Fruit fly (Drosophila melanogaster) whole organism, pupa: ENCODE data around the gene Pcyt2.

Experiments
- CG10348 ChIP-seq: fragments of 200-800 bp; sonication (Bioruptor generic); IDR thresholded peaks from 2 replicates; pipeline ENCODE4 v1.3.6; 2022; ENCODE audit warnings: missing biosample characterization, missing genetic modification characterization
- CG12605 ChIP-seq: fragments of 200-800 bp; sonication (Bioruptor generic); IDR thresholded peaks from 2 replicates; pipeline ENCODE4 v1.3.6; 2022; ENCODE audit warnings: missing biosample characterization, missing genetic modification characterization
- CG13204 ChIP-seq: fragments of 200-800 bp; sonication (Bioruptor generic); optimal IDR thresholded peaks from 2 replicates; lab custom pipeline; 2018; ENCODE audit warnings: missing biosample characterization, mild to moderate bottlenecking, missing genetic modification characterization, moderate library complexity
- CG14655 ChIP-seq: fragments of 200-800 bp; sonication (Bioruptor generic); optimal IDR thresholded peaks from 3 replicates; lab custom pipeline; 2017; ENCODE audit warnings: mild to moderate bottlenecking, missing biosample characterization, missing genetic modification reagents, missing genetic modification characterization
- CG15710 ChIP-seq: fragments of 200-800 bp; sonication (Bioruptor generic); optimal IDR thresholded peaks from 2 replicates; lab custom pipeline; 2018; ENCODE audit warnings: missing biosample characterization, mild to moderate bottlenecking, missing genetic modification characterization, moderate library complexity
- CG17806 ChIP-seq: fragments of 200-800 bp; sonication (Bioruptor generic); optimal IDR thresholded peaks from 2 replicates; lab custom pipeline; 2018; ENCODE audit warnings: missing biosample characterization, mild to moderate bottlenecking, missing genetic modification characterization, moderate library complexity
- CG32121 ChIP-seq: fragments of 200-800 bp; sonication (Bioruptor generic); IDR thresholded peaks from 2 replicates; pipeline ENCODE4 v1.3.6; 2022; ENCODE audit warnings: missing biosample characterization, missing genetic modification characterization
- CG34367 ChIP-seq: fragments of 200-800 bp; sonication (Bioruptor generic); optimal IDR thresholded peaks from 2 replicates; lab custom pipeline; 2018; ENCODE audit warnings: missing biosample characterization, mild to moderate bottlenecking, missing genetic modification characterization
- CG4496 ChIP-seq: fragments of 200-800 bp; sonication (Bioruptor generic); IDR thresholded peaks from 3 replicates; pipeline ENCODE4 v1.3.6; 2022; ENCODE audit warnings: missing biosample characterization, missing genetic modification characterization
- CG8159 ChIP-seq: fragments of 200-800 bp; sonication (Bioruptor generic); optimal IDR thresholded peaks from 3 replicates; lab custom pipeline; 2018; ENCODE audit warnings: missing biosample characterization, mild to moderate bottlenecking, missing genetic modification characterization, moderate library complexity
- CG8301 ChIP-seq: fragments of 200-800 bp; sonication (Bioruptor generic); optimal IDR thresholded peaks from 2 replicates; lab custom pipeline; 2018; ENCODE audit warnings: missing biosample characterization, mild to moderate bottlenecking, missing genetic modification characterization
- CG9948 ChIP-seq: fragments of 200-800 bp; sonication (Bioruptor generic); optimal IDR thresholded peaks from 2 replicates; lab custom pipeline; 2018; ENCODE audit warnings: missing biosample characterization, mild to moderate bottlenecking, missing genetic modification characterization, moderate library complexity
- D1 ChIP-seq: fragments of 200-800 bp; sonication (Bioruptor generic); optimal IDR thresholded peaks from 2 replicates; lab custom pipeline; 2018; ENCODE audit warnings: missing biosample characterization, mild to moderate bottlenecking, missing genetic modification characterization, moderate library complexity
- EcR ChIP-seq: fragments of 200-800 bp; sonication (Bioruptor generic); optimal IDR thresholded peaks from 3 replicates; lab custom pipeline; 2019; ENCODE audit warnings: missing biosample characterization, missing genetic modification characterization, mild to moderate bottlenecking, moderate library complexity, missing genetic modification reagents
- Ets98B ChIP-seq: fragments of 200-800 bp; sonication (Bioruptor generic); IDR thresholded peaks from 2 replicates; pipeline ENCODE4 v1.3.6; 2022; ENCODE audit warnings: missing biosample characterization, missing genetic modification characterization
- Pif1A ChIP-seq: fragments of 200-800 bp; sonication (Bioruptor generic); optimal IDR thresholded peaks from 3 replicates; lab custom pipeline; 2016; ENCODE audit warnings: missing biosample characterization, missing genetic modification characterization
- Pif1B ChIP-seq: fragments of 200-800 bp; sonication (Bioruptor generic); optimal IDR thresholded peaks from 3 replicates; lab custom pipeline; 2016; ENCODE audit warnings: missing biosample characterization, missing genetic modification characterization
- Snoo ChIP-seq: fragments of 200-800 bp; sonication (Bioruptor generic); optimal IDR thresholded peaks from 3 replicates; lab custom pipeline; 2017; ENCODE audit warnings: missing biosample characterization, mild to moderate bottlenecking, missing genetic modification characterization, inconsistent platforms
- fd96Ca ChIP-seq: fragments of 200-800 bp; sonication (Bioruptor generic); IDR thresholded peaks from 3 replicates; pipeline ENCODE4 v1.3.6; 2022; ENCODE audit warnings: missing biosample characterization, missing genetic modification characterization
- gl ChIP-seq: fragments of 200-800 bp; sonication (Bioruptor generic); optimal IDR thresholded peaks from 2 replicates; lab custom pipeline; 2018; ENCODE audit warnings: missing biosample characterization, mild to moderate bottlenecking, missing genetic modification characterization
- rn ChIP-seq: fragments of 200-800 bp; sonication (Bioruptor generic); IDR thresholded peaks from 2 replicates; pipeline ENCODE4 v1.3.6; 2022; ENCODE audit warnings: missing biosample characterization, missing genetic modification characterization

The Pcyt2 gene

DNA sequence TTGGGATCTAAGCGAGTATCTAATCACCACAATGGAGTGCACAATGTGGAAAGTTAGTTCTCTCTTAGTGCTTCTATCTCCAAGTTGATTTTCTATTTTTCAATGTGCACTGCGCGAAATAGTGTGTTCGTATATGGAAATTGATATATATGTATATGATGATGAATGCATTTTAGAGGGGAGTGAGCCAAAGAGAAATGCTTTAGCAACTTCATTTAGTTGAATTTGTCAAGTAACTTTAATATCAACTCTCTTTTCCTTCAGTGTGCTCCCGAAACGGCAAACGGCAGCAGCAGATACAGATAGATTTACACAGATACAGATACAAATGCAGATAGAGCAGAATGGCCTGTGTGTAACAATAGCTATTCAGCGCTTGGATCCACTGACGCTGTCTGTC, 30.7 kb downstream of the Pcyt2 start:
- TF ChIP-seq Snoo (tag; lab: Kevin White, UChicago) (no peak), CG34367 (tag; lab: Kevin White, UChicago) (no peak), CG32121 (GFP tag; lab: Robert Waterston, UW) (peak; percentile 71; the same call in 1 of the 2 replicates), Pif1B (GFP tag; lab: Kevin White, UChicago) (peak; percentile 53), CG8159 (no peak), fd96Ca (GFP tag; lab: Robert Waterston, UW) (peak; percentile 90), Pif1A (peak; percentile 84), Ets98B (GFP tag; lab: Robert Waterston, UW) (peak; percentile 92), CG13204 (no peak), CG8301 (tag; lab: Kevin White, UChicago) (peak; percentile 83), EcR (GFP tag; lab: Kevin White, UChicago) (no peak), CG10348 (peak; percentile 39; the same call in 1 of the 2 replicates), CG14655 (GFP tag; lab: Kevin White, UChicago) (peak; percentile 54), CG12605 (GFP tag; lab: Robert Waterston, UW) (peak; percentile 85), CG15710 (no peak), D1 (tag; lab: Kevin White, UChicago) (no peak), CG9948 (tag; lab: Kevin White, UChicago) (peak; percentile 28), gl (no peak), rn (peak; percentile 49; the same call in 1 of the 2 replicates), CG4496 (GFP tag; lab: Robert Waterston, UW) (peak; percentile 89), CG17806 (tag; lab: Kevin White, UChicago) (no peak)

dm6 chr3L:1584781-1585180, 31.5 kb downstream of the Pcyt2 start:
- TF ChIP-seq CG15710 (peak; percentile 62), CG8301 (tag; lab: Kevin White, UChicago) (peak; percentile 86), Pif1A (peak; percentile 90), CG8159 (peak; percentile 83), CG12605 (GFP tag; lab: Robert Waterston, UW) (peak; percentile 88), EcR (GFP tag; lab: Kevin White, UChicago) (no peak), D1 (tag; lab: Kevin White, UChicago) (no peak), rn (peak; percentile 93), CG14655 (GFP tag; lab: Kevin White, UChicago) (peak; percentile 87), CG13204 (no peak), fd96Ca (GFP tag; lab: Robert Waterston, UW) (peak; percentile 97), Pif1B (GFP tag; lab: Kevin White, UChicago) (peak; percentile 84), gl (peak; percentile 67), Snoo (tag; lab: Kevin White, UChicago) (peak; percentile 90), CG10348 (peak; percentile 82), CG32121 (GFP tag; lab: Robert Waterston, UW) (peak; percentile 95), CG9948 (tag; lab: Kevin White, UChicago) (peak; percentile 71), CG4496 (GFP tag; lab: Robert Waterston, UW) (peak; percentile 96), CG17806 (tag; lab: Kevin White, UChicago) (peak; percentile 79), CG34367 (tag; lab: Kevin White, UChicago) (peak; percentile 30), Ets98B (GFP tag; lab: Robert Waterston, UW) (peak; percentile 97)

DNA sequence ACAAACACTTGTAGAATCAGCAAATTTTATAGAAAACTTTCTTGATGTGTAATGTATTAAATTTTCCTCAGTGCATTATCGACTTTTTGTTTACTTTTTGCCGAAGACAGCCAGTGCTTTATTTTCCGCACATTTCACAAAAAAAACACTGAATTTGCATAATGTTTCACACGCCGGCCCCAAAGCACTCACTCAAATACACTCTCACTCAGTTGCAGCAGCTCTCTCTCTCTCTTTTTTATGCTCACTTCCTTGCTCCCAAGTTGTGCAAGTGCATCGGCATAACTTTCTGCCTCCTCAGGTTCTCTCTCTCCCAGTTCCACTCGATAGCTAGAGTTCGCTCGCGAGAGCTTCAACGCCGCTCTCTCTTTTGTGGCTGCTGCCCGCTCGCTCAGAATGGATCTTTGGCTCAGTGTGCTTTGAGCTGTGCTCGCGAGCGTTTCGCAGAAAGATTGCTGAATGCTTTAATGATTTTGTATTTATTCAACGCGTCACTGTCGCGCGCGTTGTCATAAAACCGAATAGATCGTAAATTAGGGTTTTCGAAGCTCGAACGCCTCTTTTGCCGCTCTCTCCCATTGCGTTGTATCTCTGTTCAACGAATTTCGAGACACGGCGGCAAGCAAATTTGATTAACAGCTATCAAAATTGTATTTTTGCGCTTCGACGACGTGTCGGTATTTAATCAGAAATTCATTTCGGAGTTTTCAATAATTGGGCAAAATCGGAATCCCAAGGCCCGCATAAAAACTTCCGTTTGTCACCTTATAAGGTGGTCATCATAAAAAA, 33.2 kb downstream of the Pcyt2 start:
- peak; percentile 53 for TF ChIP-seq gl
- TF ChIP-seq CG32121 (GFP tag; lab: Robert Waterston, UW) = peak; percentile 60; the same call in 1 of the 2 replicates
- TF ChIP-seq CG15710 = no peak
- peak; percentile 81 for TF ChIP-seq CG4496 (GFP tag; lab: Robert Waterston, UW)
- TF ChIP-seq CG14655 (GFP tag; lab: Kevin White, UChicago) = peak; percentile 82
- peak; percentile 92 for TF ChIP-seq CG12605 (GFP tag; lab: Robert Waterston, UW)
- no peak for TF ChIP-seq D1 (tag; lab: Kevin White, UChicago)
- TF ChIP-seq Pif1A = peak; percentile 76
- peak; percentile 68 for TF ChIP-seq fd96Ca (GFP tag; lab: Robert Waterston, UW)
- TF ChIP-seq CG17806 (tag; lab: Kevin White, UChicago) = peak; percentile 47
- peak; percentile 59 for TF ChIP-seq CG8301 (tag; lab: Kevin White, UChicago)
- TF ChIP-seq CG10348 = no peak
- TF ChIP-seq CG34367 (tag; lab: Kevin White, UChicago) = peak; percentile 9
- TF ChIP-seq CG13204 = peak; percentile 46
- peak; percentile 77 for TF ChIP-seq EcR (GFP tag; lab: Kevin White, UChicago)
- peak; percentile 55 for TF ChIP-seq CG8159
- TF ChIP-seq Snoo (tag; lab: Kevin White, UChicago) = peak; percentile 31
- TF ChIP-seq Ets98B (GFP tag; lab: Robert Waterston, UW) = peak; percentile 85
- peak; percentile 23 for TF ChIP-seq CG9948 (tag; lab: Kevin White, UChicago)
- TF ChIP-seq Pif1B (GFP tag; lab: Kevin White, UChicago) = peak; percentile 88
- TF ChIP-seq rn = 0 out of 2 replicates have a peak, but pooled peaks have one; percentile 12

DNA sequence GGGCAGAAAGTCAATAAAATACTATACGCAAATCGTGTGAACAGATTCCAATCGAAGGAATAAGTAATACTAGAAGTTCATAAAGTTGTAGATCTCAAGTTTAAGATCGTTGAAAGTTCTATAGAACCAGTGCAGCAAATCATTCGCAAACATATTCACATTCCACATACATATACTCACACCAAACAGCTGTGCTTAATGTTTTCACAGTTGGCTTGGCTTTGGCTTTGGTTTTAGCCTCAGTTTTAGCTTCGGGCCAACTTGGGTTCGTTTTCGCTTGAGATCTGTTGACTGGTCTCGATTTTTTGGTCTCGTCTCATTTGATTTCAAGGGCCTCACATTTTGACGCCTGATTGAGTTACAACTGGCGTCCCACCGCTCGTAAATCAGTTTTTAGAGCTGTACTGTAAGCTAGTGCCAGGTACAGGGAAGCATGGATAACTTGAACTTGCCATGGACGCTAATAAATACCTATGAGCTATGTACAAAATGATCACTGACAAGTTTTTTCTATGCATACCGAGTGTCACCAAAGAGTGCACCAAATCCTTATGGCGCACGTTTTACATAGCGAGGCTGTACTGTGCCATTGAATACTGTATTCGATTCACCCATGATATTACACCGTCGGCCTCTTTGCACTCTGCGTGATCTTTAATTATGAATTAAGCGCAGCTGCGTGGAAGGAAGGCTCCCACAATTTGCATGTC, 34.0 kb downstream of the Pcyt2 start:
- TF ChIP-seq CG10348 (0 out of 2 replicates have a peak, but pooled peaks have one; percentile 53), CG9948 (tag; lab: Kevin White, UChicago) (peak; percentile 75), CG4496 (GFP tag; lab: Robert Waterston, UW) (peak; percentile 86), CG12605 (GFP tag; lab: Robert Waterston, UW) (peak; percentile 47; the same call in 1 of the 2 replicates), Pif1A (peak; percentile 78), fd96Ca (GFP tag; lab: Robert Waterston, UW) (peak; percentile 85), rn (peak; percentile 53), D1 (tag; lab: Kevin White, UChicago) (no peak), CG17806 (tag; lab: Kevin White, UChicago) (peak; percentile 81), CG8301 (tag; lab: Kevin White, UChicago) (peak; percentile 64), Ets98B (GFP tag; lab: Robert Waterston, UW) (peak; percentile 80), gl (peak; percentile 79), Pif1B (GFP tag; lab: Kevin White, UChicago) (peak; percentile 79), CG15710 (peak; percentile 89), CG32121 (GFP tag; lab: Robert Waterston, UW) (peak; percentile 79), EcR (GFP tag; lab: Kevin White, UChicago) (peak; percentile 4), CG14655 (GFP tag; lab: Kevin White, UChicago) (peak; percentile 72), CG34367 (tag; lab: Kevin White, UChicago) (peak; percentile 85), Snoo (tag; lab: Kevin White, UChicago) (peak; percentile 70), CG8159 (peak; percentile 85), CG13204 (peak; percentile 79)
